Worm (Caenorhabditis elegans): ENCODE results near the gene slc-17.1.

DNA sequence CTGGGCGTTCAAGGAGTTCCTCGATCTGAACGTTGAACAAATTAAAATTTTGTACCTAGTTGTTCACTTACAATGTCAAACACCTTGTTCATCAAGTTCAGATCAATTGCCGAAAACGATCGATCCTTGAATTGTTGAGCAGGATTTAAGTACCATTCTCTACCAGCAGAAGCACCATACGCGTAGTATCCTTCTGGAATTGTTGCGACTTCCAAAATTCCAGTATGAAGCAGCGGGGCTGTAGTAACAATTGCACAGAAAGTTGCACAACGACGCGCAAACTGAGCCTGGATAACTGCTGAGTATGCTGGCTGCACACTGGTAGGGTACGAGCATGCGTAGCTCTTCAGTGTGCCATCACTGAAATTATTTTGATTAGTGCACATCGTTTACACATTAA, 3.8 kb upstream of the slc-17.1 start:
- TF ChIP-seq ztf-11 (tag; optimal IDR thresholded peaks at IDR 0.05): no peak
- TF ChIP-seq nhr-12 (tag; optimal IDR thresholded peaks at IDR 0.05): no peak
- no peak for TF ChIP-seq cnd-1 (tag; optimal IDR thresholded peaks at IDR 0.05)
- TF ChIP-seq unc-120 (tag; optimal IDR thresholded peaks at IDR 0.05; ENCODE audit: poor library complexity, severe bottlenecking): no peak
- TF ChIP-seq ceh-39 (tag; optimal IDR thresholded peaks at IDR 0.05): no peak
- TF ChIP-seq blmp-1 (tag; optimal IDR thresholded peaks at IDR 0.05): no peak
- no peak for TF ChIP-seq mep-1 (tag; optimal IDR thresholded peaks at IDR 0.05)
